Worm (Caenorhabditis elegans): ENCODE data around the gene sph-1.

DNA sequence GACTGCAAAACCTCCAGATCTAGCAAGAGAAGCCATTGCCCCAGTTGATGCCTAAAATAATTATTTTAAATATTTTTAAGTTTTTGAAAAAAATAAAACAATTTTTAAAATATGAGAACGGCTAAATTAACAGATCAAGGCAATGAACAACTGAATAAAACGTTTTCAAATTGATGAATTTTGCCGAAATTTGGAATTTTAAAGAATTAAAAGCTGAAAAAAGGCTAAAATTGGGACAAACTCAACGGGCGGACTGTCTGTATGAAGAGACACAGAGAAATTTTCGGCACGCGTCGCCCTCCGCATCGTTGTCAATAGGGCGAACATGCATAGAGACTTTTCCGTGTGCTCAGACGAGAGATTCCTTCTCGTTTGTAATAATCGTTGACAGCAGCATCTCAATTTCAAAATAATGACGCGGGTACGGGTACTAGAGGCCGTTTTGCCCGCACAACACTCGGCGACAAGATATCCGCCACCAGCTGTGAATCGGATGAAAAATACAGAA, 2.7 kb upstream of the sph-1 start, which contains the start of the genes isp-1 and islo-1:
- no peak for TF ChIP-seq nhr-76 (tag; optimal IDR thresholded peaks at IDR 0.05)
- no peak for TF ChIP-seq pag-3 (tag; optimal IDR thresholded peaks at IDR 0.05; ENCODE audit: borderline replicate concordance, insufficient read depth)
- TF ChIP-seq lin-15B (tag; optimal IDR thresholded peaks at IDR 0.05), result peak; percentile 77
- TF ChIP-seq tlp-1 (tag; optimal IDR thresholded peaks at IDR 0.05), result no peak
